Worm (Caenorhabditis elegans): ENCODE data around the gene R03H10.2.
"Not testable (repeated sequence)": the region's sequence is repeated elsewhere in the genome, so short reads cannot be mapped to it uniquely, and the experiment has no call there.

R03H10.2 gene

DNA sequence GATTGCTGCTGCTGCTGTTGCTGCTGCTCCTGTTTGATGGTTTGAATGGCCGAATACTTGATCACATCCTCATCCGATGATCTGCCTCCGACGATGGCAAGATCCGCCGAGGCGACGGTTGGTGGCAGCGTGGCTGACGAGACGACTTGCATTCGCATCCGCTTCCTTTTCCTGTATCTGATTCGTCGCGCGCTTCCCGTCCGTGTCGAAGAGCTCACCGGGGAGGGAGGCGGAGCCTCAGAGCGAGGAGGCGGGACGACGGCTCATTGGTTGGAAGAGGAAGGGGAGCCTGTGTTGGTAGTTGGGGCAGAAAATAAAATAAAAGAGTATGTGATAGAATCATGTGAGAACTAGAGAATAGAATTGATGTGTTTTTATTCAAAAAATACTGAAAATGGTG is 20.9 kb upstream of the R03H10.2 start:
- TF ChIP-seq egl-43 (GFP tag; IDR thresholded peaks at IDR 0.05) (peak; percentile 70; the same call in 1 of the 2 replicates), set-16 (GFP tag; IDR thresholded peaks at IDR 0.05) (peak; percentile 95), lin-15B (tag; optimal IDR thresholded peaks at IDR 0.05) (no peak), rbr-2 (tag; optimal IDR thresholded peaks at IDR 0.05) (peak; percentile 23)

DNA sequence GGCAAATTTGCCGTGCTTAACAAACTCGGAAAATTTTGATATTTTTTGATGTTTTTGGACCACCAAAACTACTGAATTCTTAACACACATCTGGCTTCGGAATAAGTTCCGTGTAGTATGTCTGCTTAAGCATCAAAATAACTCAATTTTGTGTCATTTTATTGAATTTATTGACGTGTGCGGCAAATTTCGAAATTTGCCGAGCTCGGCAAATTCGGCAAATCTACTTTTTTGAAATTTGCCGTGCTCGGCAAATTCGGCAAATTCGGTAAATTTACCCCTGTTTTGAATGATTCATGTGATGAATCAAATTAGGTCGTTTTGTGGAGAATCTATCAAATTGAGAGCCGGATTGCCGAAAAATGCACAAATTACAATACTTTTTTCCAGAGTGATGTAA is 20.3 kb upstream of the R03H10.2 start, which contains the start of gene ast-1:
ast-1 (minus strand) TSS at position 101 of the 400 bp plus-strand sequence.
- not testable (repeated sequence) for TF ChIP-seq ZK337.2 (GFP tag; IDR thresholded peaks at IDR 0.05); nhr-77 (tag; optimal IDR thresholded peaks at IDR 0.05); F26F4.8 (GFP tag; conservative IDR thresholded peaks at IDR 0.05)

DNA sequence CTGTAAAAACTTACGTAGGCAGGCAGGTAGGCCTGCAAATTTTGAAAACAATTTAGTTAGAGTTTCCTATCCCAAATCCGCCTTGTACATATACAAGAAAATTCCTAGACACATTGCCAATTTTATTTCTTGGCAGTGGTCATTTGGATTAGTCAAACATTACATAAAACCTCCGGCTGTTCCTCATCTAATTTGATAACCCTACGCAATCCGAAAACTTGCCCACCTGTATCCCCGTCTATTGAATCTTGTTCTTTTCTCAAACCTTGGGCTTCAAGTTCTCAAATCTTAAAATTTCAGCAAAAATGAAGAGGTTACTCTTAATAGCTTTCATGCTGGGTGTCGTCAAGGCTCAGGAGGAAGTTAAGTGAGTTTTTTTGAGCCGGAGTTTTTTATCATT is 9.5 kb upstream of the R03H10.2 start, which contains the start of gene F56D3.1:
F56D3.1 (plus strand) TSS at position 301 of the 400 bp plus-strand sequence.
- TF ChIP-seq egl-27 (tag; optimal IDR thresholded peaks at IDR 0.05) (no peak), nhr-11 (tag; optimal IDR thresholded peaks at IDR 0.05) (no peak), nhr-111 (GFP tag; optimal IDR thresholded peaks at IDR 0.05) (no peak), Y5F2A.4 (GFP tag; optimal IDR thresholded peaks at IDR 0.05) (no peak), ctbp-1 (GFP tag; IDR thresholded peaks at IDR 0.05) (no peak), R02D3.7 (tag; optimal IDR thresholded peaks at IDR 0.05) (no peak), set-16 (GFP tag; IDR thresholded peaks at IDR 0.05) (no peak), daf-8 (GFP tag; IDR thresholded peaks at IDR 0.05) (no peak), mep-1 (tag; optimal IDR thresholded peaks at IDR 0.05) (no peak), zip-11 (GFP tag; IDR thresholded peaks at IDR 0.05) (no peak), ZK546.5 (tag; optimal IDR thresholded peaks at IDR 0.05) (no peak), dve-1 (tag; optimal IDR thresholded peaks at IDR 0.05; ENCODE audit: insufficient read depth) (no peak), nhr-102 (tag; optimal IDR thresholded peaks at IDR 0.05) (no peak), nhr-42 (GFP tag; IDR thresholded peaks at IDR 0.05) (no peak), sdz-12 (GFP tag; optimal IDR thresholded peaks at IDR 0.05) (no peak), daf-12 (tag; optimal IDR thresholded peaks at IDR 0.05) (no peak), ceh-20 (GFP tag; IDR thresholded peaks at IDR 0.05) (no peak), mxl-3 (GFP tag; optimal IDR thresholded peaks at IDR 0.05) (no peak), madf-9 (GFP tag; conservative IDR thresholded peaks at IDR 0.05) (no peak), snpc-4 (tag; optimal IDR thresholded peaks at IDR 0.05) (no peak)

DNA sequence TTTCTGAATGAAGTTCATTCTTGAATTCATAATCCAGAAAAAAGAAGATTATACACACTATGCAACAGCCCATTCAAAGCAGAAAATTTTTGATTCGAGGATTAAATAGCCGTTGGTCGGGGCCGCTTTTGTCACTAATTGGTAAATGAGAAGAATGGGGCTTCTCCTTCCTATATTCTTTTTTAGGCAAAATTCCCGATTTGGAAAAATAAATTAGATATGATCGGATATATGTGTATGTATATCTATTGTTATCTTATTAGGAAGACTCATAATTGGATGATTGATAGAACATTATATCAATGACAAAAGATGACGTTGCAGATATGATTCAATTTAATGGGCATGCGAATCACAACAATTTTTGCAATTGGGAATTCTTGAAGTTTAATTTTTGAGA is 5.4 kb upstream of the R03H10.2 start:
- no peak for TF ChIP-seq daf-8 (GFP tag; IDR thresholded peaks at IDR 0.05)
- no peak for TF ChIP-seq egl-27 (tag; optimal IDR thresholded peaks at IDR 0.05)
- no peak for TF ChIP-seq spr-3 (GFP tag; optimal IDR thresholded peaks at IDR 0.05)
- TF ChIP-seq hlh-11 (tag; optimal IDR thresholded peaks at IDR 0.05): no peak
- no peak for TF ChIP-seq F49E8.2 (tag; optimal IDR thresholded peaks at IDR 0.05; ENCODE audit: borderline replicate concordance)
- no peak for TF ChIP-seq attf-4 (tag; optimal IDR thresholded peaks at IDR 0.05)
- no peak for TF ChIP-seq nhr-10 (tag; optimal IDR thresholded peaks at IDR 0.05)
- no peak for TF ChIP-seq Y48G9A.11 (GFP tag; IDR thresholded peaks at IDR 0.05)
- no peak for TF ChIP-seq snpc-1.2 (GFP tag; IDR thresholded peaks at IDR 0.05)
- TF ChIP-seq ZK546.5 (tag; optimal IDR thresholded peaks at IDR 0.05): no peak
- no peak for TF ChIP-seq mep-1 (tag; optimal IDR thresholded peaks at IDR 0.05)
- TF ChIP-seq aha-1 (tag): no peak
- no peak for TF ChIP-seq F26F4.8 (GFP tag; conservative IDR thresholded peaks at IDR 0.05)
- TF ChIP-seq nhr-25 (tag; optimal IDR thresholded peaks at IDR 0.05; ENCODE audit: borderline replicate concordance, insufficient read depth): no peak
- no peak for TF ChIP-seq dmd-6 (GFP tag; IDR thresholded peaks at IDR 0.05)
- no peak for TF ChIP-seq lin-38 (GFP tag; IDR thresholded peaks at IDR 0.05)
- no peak for TF ChIP-seq rbr-2 (tag; optimal IDR thresholded peaks at IDR 0.05)
- no peak for TF ChIP-seq D1046.2 (GFP tag; IDR thresholded peaks at IDR 0.05)
- no peak for TF ChIP-seq tag-97 (GFP tag; IDR thresholded peaks at IDR 0.05)
